Fruit fly (Drosophila melanogaster) S2 (cell line): ENCODE results near the gene MBD-R2.

Experiments used
- CG8478 ChIP-seq: fragments of >200 bp; optimal IDR thresholded peaks from 2 replicates; lab custom pipeline; 2018
- CTCF ChIP-seq, 2 experiments: fragments of >200 bp; optimal IDR thresholded peaks; 2 replicates each; lab custom pipeline; 2018

DNA sequence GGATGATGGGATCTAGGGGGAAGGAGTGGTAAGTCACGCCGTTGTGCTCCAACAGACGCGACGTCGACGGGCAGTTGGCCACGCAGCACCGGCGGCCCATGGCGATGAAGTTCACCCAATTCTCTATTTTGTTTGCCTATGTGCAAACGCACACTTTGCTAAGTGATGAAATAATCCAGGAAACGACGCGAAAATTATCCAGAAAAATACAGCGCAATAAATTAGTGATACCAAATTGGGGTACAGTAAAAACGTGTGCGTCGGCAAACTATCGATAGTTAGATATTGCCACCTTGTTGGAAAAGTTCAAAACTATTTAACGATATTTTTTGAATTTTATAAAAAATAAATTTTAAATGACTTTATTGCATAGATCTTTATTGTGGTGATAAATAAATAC is at the start of gene MBD-R2:
- TF ChIP-seq CG8478 (lab: Kevin White, UChicago) (no peak), CTCF (optimal IDR thresholded peaks at IDR 0.05; lab: Kevin White, UChicago) (peak in 1 of 2 experiments; percentile 29)
